Worm (Caenorhabditis elegans): ENCODE data around the gene irld-44.

DNA sequence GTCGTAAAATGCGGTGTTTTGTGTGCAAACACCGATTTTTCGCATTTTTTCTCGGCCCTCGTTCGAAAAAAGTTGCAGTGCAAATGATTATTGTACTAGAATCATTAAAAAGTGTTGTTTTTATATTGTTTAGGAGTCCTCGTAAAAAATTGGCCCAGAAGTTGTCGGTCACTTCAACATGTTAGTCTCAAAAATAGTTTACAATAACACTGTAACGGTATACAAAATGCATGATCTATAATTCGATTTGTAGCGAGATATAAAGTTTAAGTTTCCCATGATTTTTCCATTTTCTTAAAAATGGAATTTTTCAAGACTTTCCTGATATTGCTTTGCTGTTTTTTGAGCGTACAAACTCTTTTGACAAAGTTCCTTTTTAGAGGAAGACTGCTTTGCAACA is 15.8 kb downstream of the irld-44 start, which contains the start of gene K04F1.8:
- TF ChIP-seq sma-3 (GFP tag; optimal IDR thresholded peaks at IDR 0.05) = no peak
- no peak for TF ChIP-seq ZK546.5 (tag; optimal IDR thresholded peaks at IDR 0.05)
- no peak for TF ChIP-seq unc-62 (GFP tag; optimal IDR thresholded peaks at IDR 0.05)
- no peak for TF ChIP-seq zag-1 (tag; optimal IDR thresholded peaks at IDR 0.05)
- TF ChIP-seq nhr-25 (tag; optimal IDR thresholded peaks at IDR 0.05) = no peak
- TF ChIP-seq sma-9 (GFP tag; optimal IDR thresholded peaks at IDR 0.05) = no peak
- no peak for TF ChIP-seq sma-9 (tag; optimal IDR thresholded peaks at IDR 0.05)
